Worm (Caenorhabditis elegans) whole organism, L2 larva: ENCODE data around the gene glb-34.

ENCODE experiments used
- ceh-16 ChIP-seq: fragments of 150-350 bp; optimal IDR thresholded peaks from 2 replicates; lab custom pipeline; 2014; ENCODE audit warnings: missing biosample characterization, missing genetic modification characterization
- fos-1 ChIP-seq: fragments of 150-350 bp; optimal IDR thresholded peaks from 2 replicates; lab custom pipeline; 2014; ENCODE audit warnings: missing biosample characterization, missing genetic modification characterization
- lin-13 ChIP-seq: fragments of 150-350 bp; optimal IDR thresholded peaks from 2 replicates; lab custom pipeline; 2014; ENCODE audit warnings: missing biosample characterization, missing genetic modification reagents, missing genetic modification characterization
- snpc-4 ChIP-seq: fragments of 150-350 bp; optimal IDR thresholded peaks from 2 replicates; lab custom pipeline; 2014; ENCODE audit warnings: missing biosample characterization, missing genetic modification characterization
- unc-55 ChIP-seq: fragments of 150-350 bp; sonication (generic microtip); optimal IDR thresholded peaks from 3 replicates; lab custom pipeline; 2014; ENCODE audit warnings: missing biosample characterization, missing genetic modification reagents, missing genetic modification characterization
- ztf-11 ChIP-seq: sonication (generic microtip); optimal IDR thresholded peaks from 2 replicates; lab custom pipeline; 2017; ENCODE audit warnings: missing biosample characterization, missing genetic modification characterization

- TF ChIP-seq ztf-11 (tag; lab: Kevin White, UChicago) (no peak), unc-55 (GFP tag; lab: Kevin White, UChicago) (no peak), snpc-4 (tag; lab: Kevin White, UChicago) (no peak), fos-1 (no peak), ceh-16 (tag; lab: Kevin White, UChicago) (no peak), lin-13 (GFP tag; lab: Kevin White, UChicago) (no peak)
Measured at ce11 chrIV:14586759-14587158, 14.3 kb upstream of the glb-34 start.
